Worm (Caenorhabditis elegans) whole organism, L4/young adult: ENCODE data around the gene spe-10.

Experiments used
- W03F9.2 ChIP-seq: fragments of 150-350 bp; optimal IDR thresholded peaks from 2 replicates; lab custom pipeline; 2014; ENCODE audit warnings: missing biosample characterization, missing genetic modification characterization
- him-1 ChIP-seq: sonication (generic microtip); optimal IDR thresholded peaks from 2 replicates; lab custom pipeline; 2016; ENCODE audit warnings: missing genotype, missing genetic modification reagents, missing genetic modification characterization, missing compliant biosample characterization

DNA sequence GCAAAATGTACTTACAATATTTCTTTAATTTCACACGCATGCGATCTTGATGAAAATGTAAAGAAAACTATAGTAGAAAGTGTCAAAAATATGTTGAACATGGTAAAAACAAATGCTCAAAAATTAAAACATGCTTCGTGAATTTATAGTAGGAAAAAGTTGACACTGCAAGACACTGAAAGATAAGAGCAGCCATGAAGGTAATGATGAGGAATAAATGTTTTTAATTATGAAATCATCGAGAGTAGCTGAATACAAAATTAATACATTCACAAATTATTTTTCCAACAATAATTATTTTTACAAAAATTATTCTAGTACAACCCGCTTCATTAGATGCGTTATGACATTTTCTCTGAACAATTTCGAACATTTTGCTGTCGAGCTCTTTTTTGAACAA is 32.9 kb downstream of the spe-10 start, which contains the start of gene F15H10.10:
- TF ChIP-seq W03F9.2 (tag; lab: Kevin White, UChicago) (no peak), him-1 (tag; lab: Kevin White, UChicago) (no peak)
